Worm (Caenorhabditis elegans): ENCODE measurements around the gene srd-7.

ce11 chrIV:10765053-10765452 is 21.6 kb downstream of the srd-7 start, which contains the start of gene T25B9.12:
- TF ChIP-seq nhr-10 (tag; optimal IDR thresholded peaks at IDR 0.05): no peak
- no peak for TF ChIP-seq lin-39 (tag; optimal IDR thresholded peaks at IDR 0.05)
- no peak for TF ChIP-seq elt-3 (tag; optimal IDR thresholded peaks at IDR 0.05)
- no peak for TF ChIP-seq nhr-6 (tag; optimal IDR thresholded peaks at IDR 0.05)
- TF ChIP-seq nhr-11 (tag; optimal IDR thresholded peaks at IDR 0.05): no peak
- TF ChIP-seq egl-27 (tag; optimal IDR thresholded peaks at IDR 0.05): no peak
- no peak for TF ChIP-seq nhr-77 (tag; optimal IDR thresholded peaks at IDR 0.05)
- no peak for TF ChIP-seq mdl-1 (tag; optimal IDR thresholded peaks at IDR 0.05)
- TF ChIP-seq nhr-129 (tag; optimal IDR thresholded peaks at IDR 0.05): no peak
- TF ChIP-seq snpc-4 (tag; optimal IDR thresholded peaks at IDR 0.05): no peak
- TF ChIP-seq ztf-4 (tag; optimal IDR thresholded peaks at IDR 0.05): no peak
- TF ChIP-seq unc-62 (GFP tag; optimal IDR thresholded peaks at IDR 0.05): no peak

Data from whole organism, L2 larva.